Worm (Caenorhabditis elegans) whole organism, L4 larva: ENCODE data around the gene Y73F8A.15.

ENCODE experiments used
- F37D6.2 ChIP-seq: sonication (generic microtip); optimal IDR thresholded peaks from 2 replicates; lab custom pipeline; 2016; ENCODE audit warnings: mild to moderate bottlenecking, missing genetic modification characterization, missing compliant biosample characterization
- ZK337.2 ChIP-seq: fragments of 200-800 bp; sonication (Bioruptor generic); IDR thresholded peaks from 2 replicates; pipeline ENCODE4 v1.3.6; 2022; ENCODE audit warnings: missing genetic modification reagents, missing genetic modification characterization, missing compliant biosample characterization
- ama-1 ChIP-seq: fragments of 150-350 bp; optimal IDR thresholded peaks from 2 replicates; lab custom pipeline; 2014; ENCODE audit warnings: inconsistent platforms, mixed read lengths
- cey-2 ChIP-seq: sonication (generic microtip); optimal IDR thresholded peaks from 3 replicates; lab custom pipeline; 2017; ENCODE audit warnings: missing genetic modification characterization, mild to moderate bottlenecking, missing compliant biosample characterization, antibody characterized with exemption, borderline replicate concordance; ENCODE audit not compliant: insufficient read depth
- daf-19 ChIP-seq: fragments of 200-800 bp; sonication (Bioruptor generic); conservative IDR thresholded peaks from 2 replicates; pipeline ENCODE4 v1.3.6; 2022; ENCODE audit warnings: missing genetic modification characterization, missing compliant biosample characterization
- dpl-1 ChIP-seq: fragments of 150-350 bp; optimal IDR thresholded peaks from 2 replicates; lab custom pipeline; 2014; ENCODE audit warnings: missing biosample characterization, missing genetic modification reagents, missing genetic modification characterization
- egl-27 ChIP-seq: sonication (generic microtip); optimal IDR thresholded peaks from 3 replicates; lab custom pipeline; 2017; ENCODE audit warnings: missing biosample characterization, missing genetic modification reagents, missing genetic modification characterization
- fkh-10 ChIP-seq: fragments of 150-350 bp; optimal IDR thresholded peaks from 2 replicates; lab custom pipeline; 2014; ENCODE audit warnings: missing biosample characterization, missing genetic modification reagents, missing genetic modification characterization
- lin-13 ChIP-seq: fragments of 150-350 bp; optimal IDR thresholded peaks from 2 replicates; lab custom pipeline; 2014; ENCODE audit warnings: missing biosample characterization, missing genetic modification reagents, missing genetic modification characterization
- lin-38 ChIP-seq: fragments of 200-800 bp; sonication (Bioruptor generic); IDR thresholded peaks from 2 replicates; pipeline ENCODE4 v1.3.6; 2022; ENCODE audit warnings: missing genetic modification reagents, missing genetic modification characterization, missing compliant biosample characterization
- mdl-1 ChIP-seq, 2 experiments: fragments of 150-350 bp in 1 of 2; sonication (generic microtip) in 1 of 2; optimal IDR thresholded peaks; 2 replicates each; lab custom pipeline; 2014 to 2017; ENCODE audit warnings: missing biosample characterization in 2 of 2, missing genetic modification characterization in 2 of 2
- skn-1 ChIP-seq: fragments of 150-350 bp; optimal IDR thresholded peaks from 2 replicates; lab custom pipeline; 2014; ENCODE audit warnings: missing biosample characterization, missing genetic modification characterization
- tag-97 ChIP-seq: fragments of 200-800 bp; sonication (Bioruptor generic); IDR thresholded peaks from 2 replicates; pipeline ENCODE4 v1.3.6; 2022; ENCODE audit warnings: missing genetic modification characterization, missing compliant biosample characterization
- ztf-11 ChIP-seq: fragments of 150-350 bp; optimal IDR thresholded peaks from 2 replicates; lab custom pipeline; 2014; ENCODE audit warnings: missing biosample characterization, missing genetic modification characterization

DNA sequence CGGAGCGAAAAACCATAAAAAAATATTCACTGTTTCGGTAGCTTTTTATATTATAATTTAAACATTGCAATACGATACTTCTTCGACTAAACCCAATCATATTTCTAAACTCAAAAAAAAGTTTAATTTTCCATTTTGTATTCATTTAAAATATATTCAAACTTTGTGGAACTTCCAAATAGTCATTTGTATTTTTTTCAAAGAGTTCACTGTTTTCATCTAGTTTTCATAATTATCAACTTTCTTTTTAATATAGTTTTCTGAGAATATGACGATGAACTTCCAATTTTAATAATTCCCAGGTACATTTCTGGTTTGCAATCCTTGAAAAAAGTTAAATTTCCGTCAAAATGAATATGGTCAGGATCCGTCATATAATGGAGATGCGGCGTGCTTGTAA is 39.9 kb downstream of the Y73F8A.15 start, which contains the start of gene cpna-4:
- TF ChIP-seq lin-38 (GFP tag; lab: Robert Waterston, UW) (no peak), ztf-11 (tag; lab: Kevin White, UChicago) (no peak), skn-1 (tag; lab: Kevin White, UChicago) (no peak), lin-13 (GFP tag; lab: Kevin White, UChicago) (no peak), ZK337.2 (GFP tag; lab: Robert Waterston, UW) (no peak), ama-1 (lab: Kevin White, UChicago) (no peak), mdl-1 (tag; optimal IDR thresholded peaks at IDR 0.05; lab: Kevin White, UChicago) (no peak), daf-19 (no peak), cey-2 (tag; lab: Kevin White, UChicago) (no peak), fkh-10 (no peak), F37D6.2 (tag; lab: Kevin White, UChicago) (no peak), egl-27 (tag; lab: Kevin White, UChicago) (no peak), tag-97 (GFP tag; lab: Robert Waterston, UW) (no peak), dpl-1 (GFP tag; lab: Kevin White, UChicago) (no peak)
